Fruit fly (Drosophila melanogaster) whole organism, embryonic: ENCODE data around the gene CG46463.

ENCODE experiments used
- CG10654 ChIP-seq: fragments of 200-800 bp; sonication (Bioruptor generic); optimal IDR thresholded peaks from 2 replicates; lab custom pipeline; 2016; ENCODE audit warnings: missing biosample characterization, missing genetic modification characterization
- CG12299 ChIP-seq: fragments of 200-800 bp; sonication (Bioruptor generic); optimal IDR thresholded peaks from 2 replicates; lab custom pipeline; 2018; ENCODE audit warnings: missing biosample characterization, mild to moderate bottlenecking, missing genetic modification characterization
- CG12391 ChIP-seq: fragments of 200-800 bp; sonication (Bioruptor generic); optimal IDR thresholded peaks from 3 replicates; lab custom pipeline; 2018; ENCODE audit warnings: missing biosample characterization, mild to moderate bottlenecking, missing genetic modification characterization, moderate library complexity
- CG13775 ChIP-seq: fragments of 200-800 bp; sonication (Bioruptor generic); optimal IDR thresholded peaks from 3 replicates; lab custom pipeline; 2017; ENCODE audit warnings: missing biosample characterization, mild to moderate bottlenecking, missing genetic modification characterization
- CG14860 ChIP-seq: fragments of 200-800 bp; sonication (Bioruptor generic); IDR thresholded peaks from 3 replicates; pipeline ENCODE4 v1.3.6; 2022; ENCODE audit warnings: missing biosample characterization, missing genetic modification characterization; ENCODE audit not compliant: partially characterized antibody
- CG1792 ChIP-seq: fragments of 200-800 bp; sonication (Bioruptor generic); optimal IDR thresholded peaks from 2 replicates; lab custom pipeline; 2016; ENCODE audit warnings: missing biosample characterization, missing genetic modification characterization
- CG18262 ChIP-seq: fragments of 200-800 bp; optimal IDR thresholded peaks from 3 replicates; lab custom pipeline; 2019; ENCODE audit warnings: missing biosample characterization, mild to moderate bottlenecking, missing genetic modification characterization, moderate library complexity
- CG18599 ChIP-seq: fragments of 200-800 bp; sonication (Bioruptor generic); optimal IDR thresholded peaks from 3 replicates; lab custom pipeline; 2017; ENCODE audit warnings: missing biosample characterization, missing genetic modification characterization, mild to moderate bottlenecking, moderate library complexity, missing genetic modification reagents
- CG2678 ChIP-seq: fragments of 200-800 bp; sonication (Bioruptor generic); optimal IDR thresholded peaks from 3 replicates; lab custom pipeline; 2019; ENCODE audit warnings: missing biosample characterization, mild to moderate bottlenecking, missing genetic modification characterization, moderate library complexity
- CG30403 ChIP-seq: fragments of 200-800 bp; sonication (Bioruptor generic); optimal IDR thresholded peaks from 3 replicates; lab custom pipeline; 2016; ENCODE audit warnings: missing biosample characterization, missing genetic modification characterization
- CG33213 ChIP-seq: fragments of 200-800 bp; sonication (Bioruptor generic); optimal IDR thresholded peaks from 3 replicates; lab custom pipeline; 2016; ENCODE audit warnings: missing biosample characterization, missing genetic modification characterization
- CG3726 ChIP-seq: fragments of 200-800 bp; sonication (Bioruptor generic); IDR thresholded peaks from 3 replicates; pipeline ENCODE4, ENCODE4 v1.3.6; 2022; ENCODE audit warnings: missing biosample characterization, missing genetic modification characterization
- CG4404 ChIP-seq: fragments of 200-800 bp; sonication (Bioruptor generic); IDR thresholded peaks from 2 replicates; pipeline ENCODE4 v1.3.6; 2022; ENCODE audit warnings: missing biosample characterization, missing genetic modification characterization
- CG4707 ChIP-seq: fragments of 200-800 bp; sonication (Bioruptor generic); optimal IDR thresholded peaks from 2 replicates; lab custom pipeline; 2018; ENCODE audit warnings: missing biosample characterization, mild to moderate bottlenecking, missing genetic modification characterization, moderate library complexity
- CG5953 ChIP-seq: fragments of 200-800 bp; sonication (Bioruptor generic); IDR thresholded peaks from 2 replicates; pipeline ENCODE4 v1.3.6; 2022; ENCODE audit warnings: missing biosample characterization, missing genetic modification characterization
- CG7556 ChIP-seq: fragments of 200-800 bp; sonication (Bioruptor generic); optimal IDR thresholded peaks from 2 replicates; lab custom pipeline; 2017; ENCODE audit warnings: missing biosample characterization, mild to moderate bottlenecking, missing genetic modification characterization
- CG8478 ChIP-seq: fragments of >200 bp; optimal IDR thresholded peaks from 2 replicates; lab custom pipeline; 2018
- D19B ChIP-seq: fragments of 200-800 bp; sonication (Bioruptor generic); optimal IDR thresholded peaks from 2 replicates; lab custom pipeline; 2017; ENCODE audit warnings: missing biosample characterization, mild to moderate bottlenecking, missing genetic modification characterization
- Dad ChIP-seq: fragments of 200-800 bp; sonication (Bioruptor generic); optimal IDR thresholded peaks from 3 replicates; lab custom pipeline; 2016; ENCODE audit warnings: missing biosample characterization, missing genetic modification characterization
- Dip3 ChIP-seq: fragments of 200-800 bp; sonication (Bioruptor generic); optimal IDR thresholded peaks from 3 replicates; lab custom pipeline; 2016; ENCODE audit warnings: missing biosample characterization, missing genetic modification characterization
- Drgx ChIP-seq: fragments of 200-800 bp; sonication (Bioruptor generic); IDR thresholded peaks from 2 replicates; pipeline ENCODE4 v1.3.6; 2022; ENCODE audit warnings: missing biosample characterization, missing genetic modification characterization
- Hand ChIP-seq: fragments of 200-800 bp; sonication (Bioruptor generic); optimal IDR thresholded peaks from 2 replicates; lab custom pipeline; 2017; ENCODE audit warnings: mild to moderate bottlenecking, missing biosample characterization, missing genetic modification reagents, missing genetic modification characterization
- Hr78 ChIP-seq, 2 experiments: fragments of 200-800 bp in 1 of 2; fragments of >200 bp in 1 of 2; sonication (Bioruptor generic) in 1 of 2; optimal IDR thresholded peaks; 2 replicates each; lab custom pipeline; 2017 to 2019; ENCODE audit warnings: missing biosample characterization in 2 of 2, missing genetic modification characterization in 2 of 2, mild to moderate bottlenecking in 1 of 2, moderate library complexity in 1 of 2
- MTF-1 ChIP-seq: fragments of 200-800 bp; sonication (Bioruptor generic); optimal IDR thresholded peaks from 2 replicates; lab custom pipeline; 2018; ENCODE audit warnings: missing biosample characterization, mild to moderate bottlenecking, missing genetic modification characterization, borderline replicate concordance
- Myb ChIP-seq: fragments of 200-800 bp; sonication (Bioruptor generic); optimal IDR thresholded peaks from 2 replicates; lab custom pipeline; 2016; ENCODE audit warnings: missing biosample characterization, missing genetic modification characterization
- Oli ChIP-seq: fragments of 200-800 bp; sonication (Bioruptor generic); optimal IDR thresholded peaks from 2 replicates; lab custom pipeline; 2018; ENCODE audit warnings: missing biosample characterization, mild to moderate bottlenecking, missing genetic modification characterization, moderate library complexity
- Opbp ChIP-seq: fragments of 200-800 bp; sonication (Bioruptor generic); IDR thresholded peaks from 3 replicates; pipeline ENCODE4 v1.3.6; 2022; ENCODE audit warnings: missing biosample characterization, missing genetic modification characterization; ENCODE audit not compliant: partially characterized antibody
- Side ChIP-seq: fragments of 200-800 bp; sonication (Bioruptor generic); optimal IDR thresholded peaks from 2 replicates; lab custom pipeline; 2016; ENCODE audit warnings: missing biosample characterization, missing genetic modification characterization
- Taf1 ChIP-seq: fragments of 200-800 bp; sonication (Bioruptor generic); IDR thresholded peaks from 2 replicates; pipeline ENCODE4 v1.3.6; 2022; ENCODE audit warnings: missing biosample characterization, missing genetic modification characterization
- Tbp ChIP-seq: fragments of >200 bp; optimal IDR thresholded peaks from 2 replicates; lab custom pipeline; 2018; ENCODE audit warnings: missing biosample characterization, missing genetic modification characterization
- Vsx1 ChIP-seq: fragments of 200-800 bp; sonication (Bioruptor generic); optimal IDR thresholded peaks from 2 replicates; lab custom pipeline; 2017; ENCODE audit warnings: missing biosample characterization, mild to moderate bottlenecking, missing genetic modification characterization, missing genetic modification reagents
- ato ChIP-seq: fragments of 200-800 bp; sonication (Bioruptor generic); IDR thresholded peaks from 2 replicates; pipeline ENCODE4 v1.3.6; 2022; ENCODE audit warnings: missing biosample characterization, missing genetic modification characterization; ENCODE audit not compliant: partially characterized antibody
- chinmo ChIP-seq: fragments of 200-800 bp; sonication (Bioruptor generic); IDR thresholded peaks from 4 replicates; pipeline ENCODE4 v1.3.6; 2022; ENCODE audit warnings: missing biosample characterization, missing genetic modification characterization; ENCODE audit not compliant: partially characterized antibody
- ci ChIP-seq: fragments of 200-800 bp; sonication (Bioruptor generic); IDR thresholded peaks from 3 replicates; pipeline ENCODE4 v1.3.6; 2022; ENCODE audit warnings: missing biosample characterization, missing genetic modification characterization
- dpn ChIP-seq, 2 experiments: fragments of 200-800 bp; sonication (Bioruptor generic); optimal IDR thresholded peaks; 3 replicates each; lab custom pipeline; 2016; ENCODE audit warnings: missing biosample characterization in 2 of 2, missing genetic modification characterization in 2 of 2
- emc ChIP-seq: fragments of 200-800 bp; sonication (Bioruptor generic); optimal IDR thresholded peaks from 2 replicates; lab custom pipeline; 2016; ENCODE audit warnings: missing biosample characterization, missing genetic modification characterization
- fd102C ChIP-seq: fragments of 200-800 bp; sonication (Bioruptor generic); optimal IDR thresholded peaks from 2 replicates; lab custom pipeline; 2018; ENCODE audit warnings: missing biosample characterization, mild to moderate bottlenecking, missing genetic modification characterization, moderate library complexity
- fd3F ChIP-seq: fragments of 200-800 bp; sonication (Bioruptor generic); optimal IDR thresholded peaks from 2 replicates; lab custom pipeline; 2018; ENCODE audit warnings: missing biosample characterization, mild to moderate bottlenecking, missing genetic modification characterization, moderate library complexity
- grn ChIP-seq: fragments of 200-800 bp; sonication (Bioruptor generic); optimal IDR thresholded peaks from 3 replicates; lab custom pipeline; 2017; ENCODE audit warnings: missing biosample characterization, missing genetic modification characterization
- kah ChIP-seq: fragments of 200-800 bp; sonication (Bioruptor generic); optimal IDR thresholded peaks from 2 replicates; lab custom pipeline; 2018; ENCODE audit warnings: missing biosample characterization, mild to moderate bottlenecking, missing genetic modification characterization
- kay ChIP-seq: fragments of 200-800 bp; sonication (Bioruptor generic); optimal IDR thresholded peaks from 2 replicates; lab custom pipeline; 2016; ENCODE audit warnings: missing biosample characterization, missing genetic modification characterization
- lov ChIP-seq, 2 experiments: fragments of 200-800 bp in 1 of 2; fragments of >200 bp in 1 of 2; sonication (Bioruptor generic) in 1 of 2; IDR thresholded peaks in 1 of 2; optimal IDR thresholded peaks in 1 of 2; 2 replicates in 1 of 2; 3 replicates in 1 of 2; pipeline versions ENCODE4 v1.3.6 to Lab custom; 2017 to 2022; ENCODE audit warnings: missing biosample characterization in 1 of 2, missing genetic modification characterization in 1 of 2
- nom ChIP-seq: fragments of 200-800 bp; sonication (Bioruptor generic); optimal IDR thresholded peaks from 2 replicates; lab custom pipeline; 2017; ENCODE audit warnings: missing biosample characterization, missing genetic modification characterization, mild to moderate bottlenecking, moderate library complexity, missing genetic modification reagents
- row ChIP-seq: fragments of 200-800 bp; sonication (Bioruptor generic); IDR thresholded peaks from 3 replicates; pipeline ENCODE4 v1.3.6; 2022; ENCODE audit warnings: missing biosample characterization, missing genetic modification characterization
- schlank ChIP-seq: fragments of 200-800 bp; sonication (Bioruptor generic); optimal IDR thresholded peaks from 2 replicates; lab custom pipeline; 2018; ENCODE audit warnings: missing biosample characterization, mild to moderate bottlenecking, missing genetic modification characterization
- tll ChIP-seq, 2 experiments: fragments of 200-800 bp in 1 of 2; fragments of >200 bp in 1 of 2; sonication (Bioruptor generic) in 1 of 2; optimal IDR thresholded peaks; 2 replicates each; lab custom pipeline; 2017 to 2019; ENCODE audit warnings: missing biosample characterization in 2 of 2, missing genetic modification characterization in 2 of 2, mild to moderate bottlenecking in 1 of 2, moderate library complexity in 1 of 2
- vnd ChIP-seq: fragments of 200-800 bp; sonication (Bioruptor generic); IDR thresholded peaks from 3 replicates; pipeline ENCODE4 v1.3.6; 2022; ENCODE audit warnings: missing biosample characterization, missing genetic modification characterization; ENCODE audit not compliant: partially characterized antibody

Gene CG46463

DNA sequence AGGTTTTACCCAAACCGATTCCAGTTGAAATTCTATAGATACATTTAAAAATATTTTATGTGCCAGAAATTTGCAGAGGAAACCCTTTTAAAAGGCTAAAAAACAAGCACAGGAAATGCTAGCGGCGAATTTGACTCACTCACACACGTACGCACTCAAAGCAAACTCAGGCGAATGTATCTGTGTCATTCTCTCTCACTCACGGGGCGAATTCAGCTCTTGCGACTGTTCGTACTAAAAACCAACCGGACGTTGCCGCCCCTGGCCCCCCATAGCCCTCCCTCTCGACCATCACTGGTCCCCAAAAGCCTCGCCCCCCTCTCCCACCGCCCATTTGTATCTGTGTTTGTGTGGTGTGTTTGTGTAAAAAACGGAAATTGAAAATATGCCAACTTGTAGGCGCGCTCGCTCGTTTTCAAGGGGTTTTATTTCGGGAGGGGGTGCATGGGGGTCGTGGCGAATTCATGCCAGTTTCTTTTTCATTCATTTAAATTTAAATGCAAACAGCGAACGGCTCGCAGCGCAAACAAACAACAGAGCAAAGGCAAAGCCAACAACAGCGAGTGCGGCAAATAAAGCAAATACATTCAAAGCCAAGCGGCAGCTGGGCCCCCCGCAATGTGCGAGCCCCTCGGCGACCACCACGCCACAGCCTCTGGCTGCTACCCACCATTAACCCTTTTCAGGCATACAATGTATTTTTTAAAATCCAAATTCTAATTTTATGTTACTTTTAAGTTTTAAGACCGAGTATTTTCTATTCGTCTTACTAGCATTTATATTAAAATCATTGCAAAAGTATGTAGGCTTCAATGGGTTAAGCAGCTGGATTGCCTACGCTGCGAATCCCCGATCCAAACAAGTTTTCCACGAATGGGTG, 42.7 kb upstream of the CG46463 start (continued):
- TF ChIP-seq grn (GFP tag; lab: Kevin White, UChicago) (peak; percentile 18), row (peak; percentile 85), Hr78 (GFP tag; optimal IDR thresholded peaks at IDR 0.05; lab: Kevin White, UChicago) (peak in 1 of 2 experiments; percentile 44), Opbp (GFP tag; lab: Robert Waterston, UW) (peak; percentile 30; the same call in 1 of the 3 replicates), Oli (peak; percentile 69), CG12391 (tag; lab: Kevin White, UChicago) (peak; percentile 69), CG18599 (peak; percentile 84), Vsx1 (GFP tag; lab: Kevin White, UChicago) (peak; percentile 76), MTF-1 (GFP tag; lab: Kevin White, UChicago) (peak; percentile 50), tll (GFP tag; optimal IDR thresholded peaks at IDR 0.05; lab: Kevin White, UChicago) (no peak), kay (peak; percentile 62), lov (optimal IDR thresholded peaks at IDR 0.05; lab: Kevin White, UChicago) (no peak), lov (GFP tag; IDR thresholded peaks at IDR 0.05; lab: Robert Waterston, UW) (peak; percentile 66; the same call in 1 of the 3 replicates), Myb (GFP tag; lab: Kevin White, UChicago) (no peak), Hand (GFP tag; lab: Kevin White, UChicago) (no peak), CG7556 (GFP tag; lab: Kevin White, UChicago) (peak; percentile 76), Tbp (GFP tag; lab: Kevin White, UChicago) (no peak), Dip3 (GFP tag; lab: Kevin White, UChicago) (peak; percentile 76), Side (GFP tag; lab: Kevin White, UChicago) (no peak), D19B (peak; percentile 65), emc (GFP tag; lab: Kevin White, UChicago) (peak; percentile 43), fd102C (no peak), kah (GFP tag; lab: Kevin White, UChicago) (peak; percentile 31), CG5953 (peak; percentile 78; the same call in 1 of the 2 replicates), ato (0 out of 2 replicates have a peak, but pooled peaks have one; percentile 32), Taf1 (GFP tag; lab: Robert Waterston, UW) (peak; percentile 78), chinmo (GFP tag; lab: Robert Waterston, UW) (peak; percentile 99), CG2678 (tag; lab: Kevin White, UChicago) (peak; percentile 79), CG4404 (peak; percentile 56), CG3726 (no peak), ci (GFP tag; lab: Robert Waterston, UW) (peak; percentile 85), schlank (tag; lab: Kevin White, UChicago) (peak; percentile 44), CG18262 (tag; lab: Kevin White, UChicago) (peak; percentile 75), CG4707 (GFP tag; lab: Kevin White, UChicago) (peak; percentile 38), CG10654 (GFP tag; lab: Kevin White, UChicago) (peak; percentile 26), vnd (no peak), Dad (GFP tag; lab: Kevin White, UChicago) (peak; percentile 69), fd3F (GFP tag; lab: Kevin White, UChicago) (peak; percentile 36), CG1792 (GFP tag; lab: Kevin White, UChicago) (peak; percentile 66), CG30403 (GFP tag; lab: Kevin White, UChicago) (peak; percentile 48), CG13775 (peak; percentile 14), Drgx (GFP tag; lab: Robert Waterston, UW) (peak; percentile 99), dpn (GFP tag; optimal IDR thresholded peaks at IDR 0.05; lab: Kevin White, UChicago) (peak; percentile 58 to 72), nom (peak; percentile 64), CG8478 (no peak), CG33213 (peak; percentile 41), CG12299 (no peak), CG14860 (GFP tag; lab: Robert Waterston, UW) (no peak)
